Worm (Caenorhabditis elegans): ENCODE measurements around the gene unk-1.

DNA sequence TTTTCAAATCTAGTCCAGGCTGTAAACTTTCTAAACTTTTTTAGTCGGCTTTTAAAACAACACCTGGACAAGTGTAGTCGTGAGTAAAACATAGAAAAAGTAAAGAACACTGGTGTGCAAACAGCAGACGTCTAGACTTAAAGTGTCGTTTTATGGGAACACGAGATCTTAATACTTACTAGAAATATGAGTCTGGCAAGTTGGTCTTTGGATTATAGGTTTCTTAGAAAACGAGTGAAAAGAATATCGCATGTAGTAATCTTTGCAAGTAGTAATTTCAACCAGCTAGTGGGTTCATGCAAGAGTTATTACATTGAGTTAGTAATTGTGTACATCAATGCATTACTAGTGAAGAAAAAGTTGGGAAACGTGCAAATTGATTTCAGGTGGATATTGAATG, 37.3 kb upstream of the unk-1 start:
- TF ChIP-seq him-1 (tag; optimal IDR thresholded peaks at IDR 0.05), result no peak
- no peak for TF ChIP-seq W03F9.2 (tag; optimal IDR thresholded peaks at IDR 0.05)
- no peak for TF ChIP-seq dao-5 (tag; optimal IDR thresholded peaks at IDR 0.05)

Measured in whole organism, L4/young adult.